Fruit fly (Drosophila melanogaster) whole organism, wandering third instar larva: ENCODE measurements around the gene CG31678.

ENCODE experiments used
- Abd-B ChIP-seq: fragments of >200 bp; optimal IDR thresholded peaks from 2 replicates; lab custom pipeline; 2017; ENCODE audit warnings: missing biosample characterization, missing genetic modification characterization
- CG32264 ChIP-seq: fragments of 200-800 bp; sonication (Bioruptor generic); optimal IDR thresholded peaks from 2 replicates; lab custom pipeline; 2016; ENCODE audit warnings: missing biosample characterization, missing genetic modification characterization
- CG9705 ChIP-seq: fragments of 200-800 bp; sonication (Bioruptor generic); optimal IDR thresholded peaks from 2 replicates; lab custom pipeline; 2018; ENCODE audit warnings: missing biosample characterization, mild to moderate bottlenecking, missing genetic modification characterization
- CrebA ChIP-seq: fragments of 200-800 bp; sonication (Bioruptor generic); optimal IDR thresholded peaks from 2 replicates; lab custom pipeline; 2016; ENCODE audit warnings: missing biosample characterization, mild to moderate bottlenecking, missing genetic modification characterization, borderline replicate concordance
- Dfd ChIP-seq: fragments of >200 bp; optimal IDR thresholded peaks from 2 replicates; lab custom pipeline; 2017; ENCODE audit warnings: missing biosample characterization, missing genetic modification characterization
- GATAd ChIP-seq: sonication (Bioruptor generic); optimal IDR thresholded peaks from 2 replicates; lab custom pipeline; 2016; ENCODE audit warnings: missing biosample characterization, missing genetic modification characterization
- HLH106 ChIP-seq: fragments of 200-800 bp; optimal IDR thresholded peaks from 3 replicates; lab custom pipeline; 2019; ENCODE audit warnings: missing biosample characterization, mild to moderate bottlenecking, missing genetic modification characterization, moderate library complexity
- Hnf4 ChIP-seq: fragments of 200-800 bp; sonication (Bioruptor generic); optimal IDR thresholded peaks from 2 replicates; lab custom pipeline; 2016; ENCODE audit warnings: missing biosample characterization, mild to moderate bottlenecking, missing genetic modification characterization
- Hr78 ChIP-seq: fragments of >200 bp; optimal IDR thresholded peaks from 2 replicates; lab custom pipeline; 2017; ENCODE audit warnings: missing biosample characterization, missing genetic modification characterization
- Hr83 ChIP-seq: fragments of 200-300 bp; sonication (Bioruptor generic); optimal IDR thresholded peaks from 2 replicates; lab custom pipeline; 2016; ENCODE audit warnings: missing biosample characterization, mild to moderate bottlenecking, missing genetic modification characterization, moderate library complexity; ENCODE audit not compliant: poor library complexity, severe bottlenecking
- Jra ChIP-seq: sonication (Bioruptor generic); optimal IDR thresholded peaks from 2 replicates; lab custom pipeline; 2016; ENCODE audit warnings: missing biosample characterization, missing genetic modification characterization
- Myc ChIP-seq: fragments of >200 bp; optimal IDR thresholded peaks from 2 replicates; lab custom pipeline; 2017
- N ChIP-seq: fragments of >200 bp; optimal IDR thresholded peaks from 2 replicates; lab custom pipeline; 2018; ENCODE audit warnings: missing biosample characterization, missing external identifiers, missing genetic modification characterization
- OdsH ChIP-seq: fragments of 200-800 bp; sonication (Bioruptor generic); optimal IDR thresholded peaks from 2 replicates; lab custom pipeline; 2016; ENCODE audit warnings: missing biosample characterization, mild to moderate bottlenecking, missing genetic modification characterization
- Vsx2 ChIP-seq: fragments of 200-300, 225-300 bp; sonication (Bioruptor generic); optimal IDR thresholded peaks from 2 replicates; lab custom pipeline; 2018; ENCODE audit warnings: missing biosample characterization, missing genetic modification characterization; ENCODE audit not compliant: partially characterized antibody
- brk ChIP-seq: fragments of 200-800 bp; sonication (Bioruptor generic); optimal IDR thresholded peaks from 2 replicates; lab custom pipeline; 2016; ENCODE audit warnings: missing biosample characterization, mild to moderate bottlenecking, missing genetic modification characterization
- dl ChIP-seq, 2 experiments: fragments of 175-275, 200-275 bp in 1 of 2; fragments of 200-275 bp in 1 of 2; sonication (Bioruptor generic); optimal IDR thresholded peaks; lab custom pipeline; 2018; ENCODE audit warnings: mild to moderate bottlenecking in 2 of 2, missing biosample characterization in 2 of 2, missing genetic modification characterization in 2 of 2, moderate library complexity in 2 of 2; ENCODE audit not compliant: partially characterized antibody in 2 of 2, insufficient read depth in 1 of 2
- dsf ChIP-seq: sonication (Bioruptor generic); optimal IDR thresholded peaks from 2 replicates; lab custom pipeline; 2016; ENCODE audit warnings: missing biosample characterization, missing genetic modification characterization, borderline replicate concordance
- ey ChIP-seq: fragments of 200-800 bp; sonication (Bioruptor generic); optimal IDR thresholded peaks from 2 replicates; lab custom pipeline; 2016; ENCODE audit warnings: missing biosample characterization, missing genetic modification characterization
- foxo ChIP-seq, 2 experiments: fragments of 200-800 bp; sonication (Bioruptor generic); optimal IDR thresholded peaks; 2 replicates in 1 of 2; 3 replicates in 1 of 2; lab custom pipeline; 2016 to 2017; ENCODE audit warnings: missing biosample characterization in 2 of 2, missing genetic modification characterization in 2 of 2
- h ChIP-seq: fragments of 200-800 bp; sonication (Bioruptor generic); optimal IDR thresholded peaks from 3 replicates; lab custom pipeline; 2016; ENCODE audit warnings: missing biosample characterization, mild to moderate bottlenecking, missing genetic modification characterization
- pan ChIP-seq: fragments of >200 bp; optimal IDR thresholded peaks from 2 replicates; lab custom pipeline; 2017
- psq ChIP-seq: fragments of 200-800 bp; sonication (Bioruptor generic); optimal IDR thresholded peaks from 3 replicates; lab custom pipeline; 2017; ENCODE audit warnings: missing biosample characterization, mild to moderate bottlenecking, missing genetic modification characterization, moderate library complexity
- rgr ChIP-seq: fragments of 200-800 bp; sonication (Bioruptor generic); optimal IDR thresholded peaks from 3 replicates; lab custom pipeline; 2016; ENCODE audit warnings: missing biosample characterization, mild to moderate bottlenecking, missing genetic modification characterization
- sage ChIP-seq: fragments of 200-800 bp; sonication (Bioruptor generic); optimal IDR thresholded peaks from 2 replicates; lab custom pipeline; 2016; ENCODE audit warnings: missing biosample characterization, mild to moderate bottlenecking, missing genetic modification characterization
- sv ChIP-seq: fragments of 200-800 bp; sonication (Bioruptor generic); optimal IDR thresholded peaks from 3 replicates; lab custom pipeline; 2016; ENCODE audit warnings: missing biosample characterization, missing genetic modification characterization
- usp ChIP-seq: fragments of >200 bp; optimal IDR thresholded peaks from 2 replicates; lab custom pipeline; 2017; ENCODE audit warnings: missing biosample characterization, missing genetic modification characterization
- woc ChIP-seq: sonication (Bioruptor generic); optimal IDR thresholded peaks from 2 replicates; lab custom pipeline; 2016; ENCODE audit warnings: missing biosample characterization, mild to moderate bottlenecking, missing genetic modification characterization

Gene CG31678

DNA sequence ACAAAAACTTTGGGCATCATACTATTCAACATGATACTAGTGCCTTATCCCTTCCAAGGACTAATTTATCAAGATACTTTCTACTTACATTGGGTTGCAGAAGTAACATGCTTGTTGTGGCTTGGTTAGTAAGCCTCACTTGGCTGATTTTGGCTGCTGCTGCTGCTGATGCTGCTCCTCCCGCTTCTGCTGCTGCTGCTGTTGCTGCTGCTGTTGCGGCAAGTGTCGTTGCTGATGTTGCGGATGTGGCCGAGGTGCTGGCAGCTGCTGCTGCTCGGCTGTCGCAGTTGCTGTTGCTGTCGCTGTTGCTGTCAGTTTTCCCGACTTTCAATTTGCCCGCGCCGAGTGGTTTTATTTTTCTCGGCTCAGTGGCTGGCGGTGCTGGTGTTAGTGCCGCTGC, 14.3 kb upstream of the CG31678 start:
- peak; percentile 91 for TF ChIP-seq Dfd
- TF ChIP-seq brk (GFP tag; lab: Kevin White, UChicago), result no peak

DNA sequence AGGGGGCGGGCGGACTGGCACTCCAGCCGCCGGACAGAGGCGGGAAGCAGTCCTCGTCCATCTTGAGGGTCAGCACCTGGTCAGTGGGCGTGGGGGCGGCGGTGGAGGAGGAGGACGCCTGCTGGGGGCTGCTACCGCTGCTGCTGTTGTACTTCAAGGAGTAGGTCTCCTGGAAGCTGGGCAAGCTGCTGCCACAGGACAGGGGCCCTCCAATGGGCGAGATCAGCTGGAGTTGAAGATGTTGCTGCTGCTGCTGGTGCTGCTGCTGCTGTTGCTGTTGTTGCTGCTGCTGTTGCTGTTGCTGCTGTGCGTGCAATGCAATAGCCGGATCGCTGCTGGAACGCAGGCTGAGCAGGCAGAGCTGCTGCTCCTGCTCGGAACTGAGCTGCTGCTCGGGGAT, 13.0 kb upstream of the CG31678 start:
- TF ChIP-seq Dfd (peak; percentile 92), psq (GFP tag; lab: Kevin White, UChicago) (no peak)

dm6 chr2L:20682136-20682733, 6.5 kb upstream of the CG31678 start, which contains the start of gene CG2617:
Gene CG2617 (plus strand): TSS chr2L:20682368.
- TF ChIP-seq sv (GFP tag; lab: Kevin White, UChicago), result no peak
- peak; percentile 26 for TF ChIP-seq psq (GFP tag; lab: Kevin White, UChicago)

dm6 chr2L:20681648-20682098, 5.9 kb upstream of the CG31678 start, which contains the start of gene Cen:
Gene Cen (minus strand): TSS chr2L:20681846.
- TF ChIP-seq rgr (peak; percentile 55), HLH106 (tag; lab: Kevin White, UChicago) (peak; percentile 50), dsf (no peak), Myc (lab: Kevin White, UChicago) (no peak), N (no peak), Jra (GFP tag; lab: Kevin White, UChicago) (peak; percentile 13), usp (GFP tag; lab: Kevin White, UChicago) (no peak), psq (GFP tag; lab: Kevin White, UChicago) (peak; percentile 51), sv (GFP tag; lab: Kevin White, UChicago) (no peak), CrebA (no peak), Hnf4 (GFP tag; lab: Kevin White, UChicago) (peak; percentile 57), foxo (GFP tag; optimal IDR thresholded peaks at IDR 0.05; lab: Kevin White, UChicago) (peak in 1 of 2 experiments; percentile 65), dl (GFP tag; optimal IDR thresholded peaks at IDR 0.05; lab: Kevin White, UChicago; ENCODE audit: insufficient read depth in 1 of 2, partially characterized antibody in 2 of 2) (no peak), Abd-B (GFP tag; lab: Kevin White, UChicago) (no peak), ey (GFP tag; lab: Kevin White, UChicago) (peak; percentile 57), sage (peak; percentile 43), Vsx2 (GFP tag; lab: Kevin White, UChicago) (no peak), brk (GFP tag; lab: Kevin White, UChicago) (no peak), CG9705 (GFP tag; lab: Kevin White, UChicago) (no peak), Hr83 (peak; percentile 5), GATAd (GFP tag; lab: Kevin White, UChicago) (peak; percentile 28)

DNA sequence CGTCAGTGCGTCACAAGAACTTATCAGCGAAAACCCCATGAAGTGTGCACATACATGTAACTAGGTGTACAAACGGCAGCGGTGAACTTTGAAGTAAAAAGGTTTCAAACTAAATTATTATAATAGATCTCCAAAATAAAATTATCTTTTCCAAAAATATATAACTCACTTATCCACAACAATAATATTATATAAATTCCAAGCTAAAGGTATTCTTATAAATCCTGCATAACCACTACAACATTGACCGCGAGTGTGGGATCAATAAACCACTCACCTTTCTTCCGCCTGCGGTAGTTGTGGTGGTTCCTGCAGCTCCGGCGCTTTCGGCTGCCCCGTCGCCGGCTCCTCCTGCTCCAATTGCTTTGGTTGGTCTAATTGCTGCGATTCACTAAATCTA, 1.0 kb downstream of the CG31678 start:
- no peak for TF ChIP-seq OdsH
- TF ChIP-seq CG9705 (GFP tag; lab: Kevin White, UChicago), result no peak
- TF ChIP-seq HLH106 (tag; lab: Kevin White, UChicago), result no peak
- TF ChIP-seq CrebA, result no peak
- TF ChIP-seq usp (GFP tag; lab: Kevin White, UChicago), result no peak
- TF ChIP-seq ey (GFP tag; lab: Kevin White, UChicago), result no peak
- TF ChIP-seq h (GFP tag; lab: Kevin White, UChicago), result no peak
- no peak for TF ChIP-seq brk (GFP tag; lab: Kevin White, UChicago)
- TF ChIP-seq CG32264, result no peak
- TF ChIP-seq sage, result no peak
- no peak for TF ChIP-seq Hr78
- no peak for TF ChIP-seq Jra (GFP tag; lab: Kevin White, UChicago)
- TF ChIP-seq pan (lab: Kevin White, UChicago), result no peak

DNA sequence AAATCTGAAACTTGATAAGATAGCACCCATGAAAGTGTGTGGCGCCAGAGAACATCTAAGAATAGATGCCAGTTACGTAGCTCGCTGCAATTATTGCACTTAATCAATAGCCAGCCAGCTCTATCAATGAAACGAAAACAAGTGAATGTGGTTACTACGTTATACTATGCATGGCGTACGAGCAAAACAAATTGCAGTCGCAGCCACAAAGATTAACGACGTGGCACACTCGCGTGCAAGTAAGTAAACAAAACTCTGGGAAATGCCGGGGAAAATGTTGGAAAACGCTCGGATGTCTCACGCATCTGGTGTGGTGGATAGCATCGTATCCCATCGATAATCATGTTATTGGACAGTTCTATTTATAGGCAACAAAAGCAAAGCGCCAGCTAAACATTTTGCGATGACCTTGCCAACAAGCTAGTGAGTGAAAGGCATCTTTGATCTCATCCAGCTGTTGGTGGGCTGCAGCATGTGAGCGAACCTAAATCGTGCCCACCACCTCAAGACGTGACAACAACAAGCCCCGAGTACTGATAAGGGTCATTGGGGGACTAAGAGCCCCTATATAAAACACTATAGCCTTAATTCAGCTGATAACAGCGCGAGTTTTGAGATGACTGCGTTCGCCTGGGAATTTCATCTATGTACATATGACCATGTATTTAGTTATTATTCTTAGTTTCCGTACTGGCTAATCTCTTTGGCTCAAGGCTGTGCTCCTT, 1.8 kb downstream of the CG31678 start:
- no peak for TF ChIP-seq HLH106 (tag; lab: Kevin White, UChicago)
- TF ChIP-seq Abd-B (GFP tag; lab: Kevin White, UChicago), result no peak
- no peak for TF ChIP-seq woc
- no peak for TF ChIP-seq N
